Worm (Caenorhabditis elegans) whole organism, mixed stage, embryonic: ENCODE results near the gene pro-2.

Experiments used
- M03D4.4 ChIP-seq: sonication (generic microtip); optimal IDR thresholded peaks from 2 replicates; lab custom pipeline; 2017; ENCODE audit warnings: mild to moderate bottlenecking, missing genetic modification characterization, missing compliant biosample characterization
- blmp-1 ChIP-seq: fragments of 150-350 bp; optimal IDR thresholded peaks from 2 replicates; lab custom pipeline; 2014; ENCODE audit warnings: missing biosample characterization, missing genetic modification characterization
- ceh-39 ChIP-seq: fragments of 150-350 bp; optimal IDR thresholded peaks from 2 replicates; lab custom pipeline; 2014; ENCODE audit warnings: missing biosample characterization, missing genetic modification characterization
- ceh-43 ChIP-seq: fragments of 200-800 bp; sonication (Bioruptor generic); optimal IDR thresholded peaks from 2 replicates; lab custom pipeline; 2018; ENCODE audit warnings: mild to moderate bottlenecking, missing genetic modification characterization, moderate library complexity, missing compliant biosample characterization
- ceh-83 ChIP-seq: fragments of 200-800 bp; sonication (Bioruptor generic); optimal IDR thresholded peaks from 2 replicates; lab custom pipeline; 2018; ENCODE audit warnings: mild to moderate bottlenecking, missing genetic modification characterization, missing compliant biosample characterization
- ces-1 ChIP-seq: fragments of 150-350 bp; optimal IDR thresholded peaks from 2 replicates; lab custom pipeline; 2014; ENCODE audit warnings: missing biosample characterization, missing genetic modification reagents, missing genetic modification characterization
- cnd-1 ChIP-seq: fragments of 200-800 bp; sonication (Bioruptor generic); optimal IDR thresholded peaks from 2 replicates; lab custom pipeline; 2018; ENCODE audit warnings: mild to moderate bottlenecking, missing genetic modification characterization, missing compliant biosample characterization
- drap-1 ChIP-seq: fragments of 200-800 bp; sonication (Bioruptor generic); optimal IDR thresholded peaks from 3 replicates; lab custom pipeline; 2018; ENCODE audit warnings: mild to moderate bottlenecking, missing genetic modification characterization, missing compliant biosample characterization
- elt-1 ChIP-seq: sonication (generic microtip); optimal IDR thresholded peaks from 2 replicates; lab custom pipeline; 2017; ENCODE audit warnings: missing genetic modification characterization, mild to moderate bottlenecking, missing compliant biosample characterization, antibody characterized with exemption, moderate library complexity, borderline replicate concordance; ENCODE audit not compliant: insufficient read depth
- elt-3 ChIP-seq: fragments of 150-350 bp; optimal IDR thresholded peaks from 2 replicates; lab custom pipeline; 2014; ENCODE audit warnings: missing biosample characterization, missing genetic modification characterization
- flh-1 ChIP-seq: fragments of 200-800 bp; sonication (Bioruptor generic); optimal IDR thresholded peaks from 2 replicates; lab custom pipeline; 2018; ENCODE audit warnings: mild to moderate bottlenecking, missing genetic modification characterization, moderate library complexity, missing compliant biosample characterization
- ham-2 ChIP-seq: fragments of 200-800 bp; sonication (Bioruptor generic); optimal IDR thresholded peaks from 2 replicates; lab custom pipeline; 2018; ENCODE audit warnings: mild to moderate bottlenecking, missing genetic modification characterization, missing compliant biosample characterization
- hlh-1 ChIP-seq: fragments of 150-350 bp; optimal IDR thresholded peaks from 2 replicates; lab custom pipeline; 2014; ENCODE audit warnings: missing biosample characterization, missing genetic modification reagents, missing genetic modification characterization
- lin-13 ChIP-seq: fragments of 150-350 bp; optimal IDR thresholded peaks from 2 replicates; lab custom pipeline; 2014; ENCODE audit warnings: missing biosample characterization, missing genetic modification characterization
- lin-32 ChIP-seq: fragments of 200-800 bp; sonication (Bioruptor generic); optimal IDR thresholded peaks from 2 replicates; lab custom pipeline; 2018; ENCODE audit warnings: mild to moderate bottlenecking, missing genetic modification characterization, missing compliant biosample characterization
- lsy-2 ChIP-seq: fragments of 150-350 bp; optimal IDR thresholded peaks from 2 replicates; lab custom pipeline; 2014; ENCODE audit warnings: missing biosample characterization, missing genetic modification characterization
- mab-5 ChIP-seq: fragments of 150-350 bp; optimal IDR thresholded peaks from 2 replicates; lab custom pipeline; 2014; ENCODE audit warnings: missing biosample characterization, missing genetic modification characterization
- mep-1 ChIP-seq: fragments of 150-350 bp; optimal IDR thresholded peaks from 2 replicates; lab custom pipeline; 2017; ENCODE audit warnings: missing biosample characterization, missing genetic modification reagents, missing genetic modification characterization, inconsistent platforms
- mls-2 ChIP-seq: sonication (generic microtip); optimal IDR thresholded peaks from 2 replicates; lab custom pipeline; 2016; ENCODE audit warnings: mild to moderate bottlenecking, missing genetic modification characterization, moderate library complexity, missing compliant biosample characterization
- nhr-12 ChIP-seq: fragments of 150-350 bp; optimal IDR thresholded peaks from 2 replicates; lab custom pipeline; 2014; ENCODE audit warnings: missing biosample characterization, missing genetic modification characterization
- nhr-2 ChIP-seq: fragments of 150-350 bp; optimal IDR thresholded peaks from 2 replicates; lab custom pipeline; 2014; ENCODE audit warnings: missing biosample characterization, missing genetic modification characterization
- nhr-237 ChIP-seq: fragments of 150-350 bp; optimal IDR thresholded peaks from 2 replicates; lab custom pipeline; 2014; ENCODE audit warnings: missing biosample characterization, missing genetic modification characterization
- nhr-28 ChIP-seq: fragments of 150-350 bp; optimal IDR thresholded peaks from 2 replicates; lab custom pipeline; 2014; ENCODE audit warnings: missing biosample characterization, missing genetic modification characterization
- nhr-76 ChIP-seq: sonication (generic microtip); optimal IDR thresholded peaks from 2 replicates; lab custom pipeline; 2017; ENCODE audit warnings: missing biosample characterization, missing genetic modification characterization
- pha-4 ChIP-seq: fragments of 150-350 bp; optimal IDR thresholded peaks from 2 replicates; lab custom pipeline; 2018; ENCODE audit warnings: missing biosample characterization, missing genetic modification reagents, missing genetic modification characterization
- sem-2 ChIP-seq: fragments of 200-800 bp; sonication (Bioruptor generic); optimal IDR thresholded peaks from 2 replicates; lab custom pipeline; 2018; ENCODE audit warnings: mild to moderate bottlenecking, missing genetic modification characterization, missing compliant biosample characterization
- snpc-4 ChIP-seq: fragments of 150-350 bp; optimal IDR thresholded peaks from 2 replicates; lab custom pipeline; 2014; ENCODE audit warnings: missing biosample characterization, missing genetic modification characterization
- sptf-1 ChIP-seq: sonication (generic microtip); optimal IDR thresholded peaks from 2 replicates; lab custom pipeline; 2017; ENCODE audit warnings: mild to moderate bottlenecking, missing genetic modification characterization, moderate library complexity, missing compliant biosample characterization
- tbx-8 ChIP-seq: fragments of 200-800 bp; sonication (Bioruptor generic); optimal IDR thresholded peaks from 2 replicates; lab custom pipeline; 2018; ENCODE audit warnings: mild to moderate bottlenecking, missing genetic modification characterization, moderate library complexity, missing compliant biosample characterization
- unc-120 ChIP-seq: sonication (generic microtip); optimal IDR thresholded peaks from 2 replicates; lab custom pipeline; 2017; ENCODE audit warnings: missing genetic modification characterization, missing compliant biosample characterization; ENCODE audit not compliant: poor library complexity, severe bottlenecking
- unc-62 ChIP-seq: fragments of 150-350 bp; optimal IDR thresholded peaks from 2 replicates; lab custom pipeline; 2014; ENCODE audit warnings: missing biosample characterization, missing genetic modification reagents, missing genetic modification characterization
- zip-8 ChIP-seq: fragments of 150-350 bp; optimal IDR thresholded peaks from 2 replicates; lab custom pipeline; 2014; ENCODE audit warnings: missing biosample characterization, missing genetic modification characterization
- ztf-11 ChIP-seq: fragments of 150-350 bp; optimal IDR thresholded peaks from 2 replicates; lab custom pipeline; 2014; ENCODE audit warnings: missing biosample characterization, missing genetic modification characterization

The pro-2 gene

ce11 chrII:10369547-10370028, 24.7 kb upstream of the pro-2 start, which contains the start of gene ceh-58:
Gene ceh-58 (minus strand): TSS chrII:10369597.
- TF ChIP-seq ceh-43 (peak; percentile 53), ces-1 (GFP tag; lab: Kevin White, UChicago) (peak; percentile 98), tbx-8 (GFP tag; lab: Kevin White, UChicago) (no peak), zip-8 (no peak), lin-32 (GFP tag; lab: Kevin White, UChicago) (no peak)
- TF ChIP-seq, all 35 proteins: peak for 2

ce11 chrII:10367202-10367601, 22.3 kb upstream of the pro-2 start, which contains the start of gene ceh-57:
Gene ceh-57 (minus strand): TSS chrII:10367296.
- TF ChIP-seq nhr-2 (no peak), ham-2 (no peak), lin-32 (GFP tag; lab: Kevin White, UChicago) (no peak), cnd-1 (tag; lab: Kevin White, UChicago) (no peak), zip-8 (no peak), ceh-39 (tag; lab: Kevin White, UChicago) (no peak), nhr-28 (tag; lab: Kevin White, UChicago) (no peak), mab-5 (no peak), sem-2 (no peak), drap-1 (GFP tag; lab: Kevin White, UChicago) (no peak), flh-1 (no peak), blmp-1 (tag; lab: Kevin White, UChicago) (no peak), lin-13 (tag; lab: Kevin White, UChicago) (no peak), ceh-43 (no peak), snpc-4 (tag; lab: Kevin White, UChicago) (no peak), mls-2 (tag; lab: Kevin White, UChicago) (no peak), lsy-2 (no peak), unc-120 (tag; lab: Kevin White, UChicago) (no peak), nhr-76 (tag; lab: Kevin White, UChicago) (no peak), tbx-8 (GFP tag; lab: Kevin White, UChicago) (no peak)

ce11 chrII:10360487-10360886, 15.6 kb upstream of the pro-2 start, which contains the start of gene C07E3.4:
Gene C07E3.4 (plus strand): TSS chrII:10360787.
- TF ChIP-seq M03D4.4 (no peak), unc-120 (tag; lab: Kevin White, UChicago) (no peak), cnd-1 (tag; lab: Kevin White, UChicago) (no peak), ztf-11 (no peak), nhr-237 (tag; lab: Kevin White, UChicago) (no peak)

- TF ChIP-seq elt-1 (tag; lab: Kevin White, UChicago) (no peak), drap-1 (GFP tag; lab: Kevin White, UChicago) (no peak), tbx-8 (GFP tag; lab: Kevin White, UChicago) (no peak), zip-8 (no peak), unc-62 (no peak), lin-13 (tag; lab: Kevin White, UChicago) (no peak), sptf-1 (tag; lab: Kevin White, UChicago) (no peak), mls-2 (tag; lab: Kevin White, UChicago) (no peak), hlh-1 (no peak)
Observed at ce11 chrII:10357468-10358007, 12.6 kb upstream of the pro-2 start, which contains the start of gene C07E3.3. Gene C07E3.3 (minus strand): TSS chrII:10357518.

ce11 chrII:10351963-10352362, 7.1 kb upstream of the pro-2 start, which contains the start of gene C07E3.8:
Gene C07E3.8 (plus strand): TSS chrII:10352263.
- TF ChIP-seq lsy-2 (no peak), mep-1 (tag; lab: Kevin White, UChicago) (no peak), nhr-12 (tag; lab: Kevin White, UChicago) (no peak), unc-62 (no peak), ces-1 (GFP tag; lab: Kevin White, UChicago) (no peak), M03D4.4 (no peak), sem-2 (no peak), ceh-39 (tag; lab: Kevin White, UChicago) (no peak), lin-13 (tag; lab: Kevin White, UChicago) (no peak), sptf-1 (tag; lab: Kevin White, UChicago) (no peak), ceh-83 (GFP tag; lab: Kevin White, UChicago) (no peak), nhr-237 (tag; lab: Kevin White, UChicago) (no peak), elt-3 (no peak), blmp-1 (tag; lab: Kevin White, UChicago) (no peak), nhr-76 (tag; lab: Kevin White, UChicago) (no peak), pha-4 (tag; lab: Kevin White, UChicago) (no peak)
